Fruit fly (Drosophila melanogaster): ENCODE data around the gene mRpS22.
"Not testable (repeated sequence)": the region's sequence is repeated elsewhere in the genome, so short reads cannot be mapped to it uniquely, and the experiment has no call there.

Gene mRpS22

DNA sequence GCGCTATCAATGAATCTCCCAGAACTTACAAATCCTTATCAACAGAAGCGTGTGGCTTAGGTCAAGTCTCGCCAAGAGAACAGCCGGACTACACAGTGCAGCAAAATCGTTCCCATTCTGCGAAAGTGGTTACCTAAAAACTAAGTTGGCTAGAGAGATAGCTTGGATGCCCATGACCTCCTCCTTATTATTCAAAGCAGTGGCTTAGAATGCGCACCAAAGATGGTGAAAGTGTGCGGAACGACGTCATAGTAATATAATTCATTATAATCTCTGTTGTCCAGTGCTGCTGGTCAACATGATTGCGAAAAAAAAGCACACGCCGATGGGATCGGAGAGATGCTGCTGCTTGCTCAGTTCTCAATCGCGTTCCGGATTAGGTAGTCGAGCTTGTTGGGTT is 37.8 kb downstream of the mRpS22 start, which contains the start of gene Nep7:
Nep7 (plus strand) TSS at position 385 of the 400 bp plus-strand sequence.
- TF ChIP-seq svp (GFP tag) (peak; percentile 82), CG31627 (GFP tag; optimal IDR thresholded peaks at IDR 0.05) (no peak), CG8319 (GFP tag; optimal IDR thresholded peaks at IDR 0.05) (no peak), CG8119 (GFP tag; IDR thresholded peaks at IDR 0.05) (peak; percentile 38; the same call in 2 of the 3 replicates), eg (GFP tag; IDR thresholded peaks at IDR 0.05) (peak; percentile 66), CG15336 (GFP tag; IDR thresholded peaks at IDR 0.05) (peak; percentile 42; the same call in 1 of the 2 replicates), Eip78C (GFP tag) (peak; percentile 73), Gug (GFP tag; IDR thresholded peaks at IDR 0.05) (peak; percentile 35; the same call in 1 of the 2 replicates), topi (GFP tag; optimal IDR thresholded peaks at IDR 0.05) (no peak), Smox (GFP tag; optimal IDR thresholded peaks at IDR 0.05) (no peak), CG11294 (GFP tag; IDR thresholded peaks at IDR 0.05) (peak; percentile 39; the same call in 1 of the 2 replicates), CG6163 (GFP tag; IDR thresholded peaks at IDR 0.05) (0 out of 3 replicates have a peak, but pooled peaks have one; percentile 23)

DNA sequence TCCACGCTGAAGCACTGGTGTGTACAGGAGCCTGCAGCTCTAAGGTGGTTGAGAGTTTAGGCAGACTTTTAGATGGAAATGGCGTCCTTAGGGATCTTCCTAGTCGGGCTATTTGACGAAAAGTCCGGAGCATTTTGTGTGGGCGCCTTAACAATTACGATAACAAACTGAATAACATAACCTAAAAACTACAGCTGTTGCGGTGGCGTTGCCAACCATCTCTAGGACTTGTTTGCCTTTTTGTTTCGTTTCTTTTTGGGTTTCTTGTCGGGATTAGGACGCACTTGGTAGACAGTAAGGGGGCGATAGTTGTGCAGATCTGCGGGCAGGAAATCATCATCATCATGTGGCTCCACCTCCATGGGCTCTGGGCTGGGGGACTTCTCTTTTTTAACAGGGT is 41.3 kb downstream of the mRpS22 start:
- TF ChIP-seq Met (GFP tag; optimal IDR thresholded peaks at IDR 0.05) (no peak), CG6808 (GFP tag; optimal IDR thresholded peaks at IDR 0.05) (no peak), CG6276 (GFP tag; optimal IDR thresholded peaks at IDR 0.05) (no peak), net (GFP tag; optimal IDR thresholded peaks at IDR 0.05) (no peak), CG6163 (GFP tag; IDR thresholded peaks at IDR 0.05) (no peak), salr (GFP tag; optimal IDR thresholded peaks at IDR 0.05) (no peak)

DNA sequence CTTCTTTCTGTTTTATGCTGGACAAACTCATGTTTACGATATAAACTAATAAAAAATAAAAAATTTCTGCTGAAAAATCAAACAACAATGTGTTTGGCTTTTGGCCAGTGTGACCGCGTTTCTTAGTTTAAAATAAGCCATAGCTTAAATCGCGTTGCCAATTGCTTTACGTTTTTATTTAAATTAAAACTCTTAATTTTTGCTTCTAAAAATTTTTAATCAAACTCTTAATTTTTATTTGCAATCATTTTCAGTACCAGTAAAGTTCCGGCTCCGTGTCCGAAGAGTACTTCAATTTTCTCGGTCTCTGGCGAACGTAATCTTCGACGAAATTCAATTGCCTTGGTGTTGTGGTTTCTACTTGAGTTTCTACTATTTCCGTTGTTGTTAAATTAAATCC is 42.4 kb downstream of the mRpS22 start, which contains the start of the genes CG42487 and CG4884:
CG42487 (minus strand) TSS at position 101 of the 400 bp plus-strand sequence.
CG4884 (minus strand) TSS at position 101 of the 400 bp plus-strand sequence.
- not testable (repeated sequence) for TF ChIP-seq dsx (GFP tag; optimal IDR thresholded peaks at IDR 0.05; ENCODE audit: poor library complexity, severe bottlenecking); Sox102F (GFP tag; optimal IDR thresholded peaks at IDR 0.05); CG3032 (tag; optimal IDR thresholded peaks at IDR 0.05)

DNA sequence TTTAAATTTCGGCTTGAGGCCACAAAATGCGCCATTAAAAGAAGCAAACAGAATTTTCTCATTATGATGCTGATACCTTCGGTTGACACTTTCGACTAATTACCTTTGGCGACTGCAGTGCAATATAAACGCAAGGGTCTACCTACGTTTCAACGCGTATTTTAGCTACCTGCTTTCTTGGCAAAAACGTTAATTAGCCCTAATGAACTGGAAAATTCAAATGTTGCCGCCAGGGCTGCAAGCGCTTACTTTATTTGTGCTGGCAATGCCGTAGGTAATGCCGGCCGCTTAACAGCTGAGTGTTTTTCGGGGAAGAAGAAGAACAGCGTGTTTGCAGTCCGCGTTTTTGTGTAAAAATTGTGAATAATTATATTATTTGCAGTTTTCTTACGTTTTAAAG is 43.8 kb downstream of the mRpS22 start, which contains the start of gene CG31253:
CG31253 (minus strand) TSS at position 101 of the 400 bp plus-strand sequence.
- not testable (repeated sequence) for TF ChIP-seq vri (GFP tag; optimal IDR thresholded peaks at IDR 0.05); lz (GFP tag; optimal IDR thresholded peaks at IDR 0.05); CG16779 (tag; optimal IDR thresholded peaks at IDR 0.05)

DNA sequence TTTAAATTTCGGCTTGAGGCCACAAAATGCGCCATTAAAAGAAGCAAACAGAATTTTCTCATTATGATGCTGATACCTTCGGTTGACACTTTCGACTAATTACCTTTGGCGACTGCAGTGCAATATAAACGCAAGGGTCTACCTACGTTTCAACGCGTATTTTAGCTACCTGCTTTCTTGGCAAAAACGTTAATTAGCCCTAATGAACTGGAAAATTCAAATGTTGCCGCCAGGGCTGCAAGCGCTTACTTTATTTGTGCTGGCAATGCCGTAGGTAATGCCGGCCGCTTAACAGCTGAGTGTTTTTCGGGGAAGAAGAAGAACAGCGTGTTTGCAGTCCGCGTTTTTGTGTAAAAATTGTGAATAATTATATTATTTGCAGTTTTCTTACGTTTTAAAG is 46.4 kb downstream of the mRpS22 start, which contains the start of the genes CG31131 and CG4849:
CG31131 (minus strand) TSS at position 101 of the 400 bp plus-strand sequence.
CG4849 (plus strand) TSS at position 297 of the 400 bp plus-strand sequence.
- TF ChIP-seq CG4318, CG3919, spab (GFP tag; optimal IDR thresholded peaks at IDR 0.05): not testable (repeated sequence)

Data from whole organism, prepupa.